Worm (Caenorhabditis elegans): ENCODE measurements around the gene cnc-6.

DNA sequence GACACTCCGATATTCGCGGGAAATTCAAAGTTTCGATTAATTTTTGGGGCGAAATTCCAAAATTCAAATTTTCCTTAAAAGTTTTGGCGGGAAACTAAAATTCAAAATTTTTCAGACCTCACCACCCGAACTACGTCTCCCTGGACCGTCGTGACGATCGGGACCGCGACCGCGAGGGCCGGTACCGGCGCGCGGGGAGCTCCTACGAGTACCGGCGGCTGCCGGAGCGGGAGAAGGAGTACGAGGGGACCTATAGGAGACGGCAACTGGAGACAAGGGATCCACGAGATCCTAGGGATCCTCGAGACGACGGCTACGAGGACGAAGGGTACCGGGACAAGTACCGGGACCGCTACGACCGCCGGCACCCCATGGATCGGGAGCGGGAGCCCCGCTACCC, 41.2 kb downstream of the cnc-6 start:
- no peak for TF ChIP-seq mep-1 (tag; optimal IDR thresholded peaks at IDR 0.05)
- TF ChIP-seq nhr-76 (tag; optimal IDR thresholded peaks at IDR 0.05), result no peak
- no peak for TF ChIP-seq egl-27 (tag; optimal IDR thresholded peaks at IDR 0.05)
- TF ChIP-seq nhr-12 (tag; optimal IDR thresholded peaks at IDR 0.05), result no peak
- TF ChIP-seq lin-14 (GFP tag; optimal IDR thresholded peaks at IDR 0.05), result no peak
- TF ChIP-seq zag-1 (tag; optimal IDR thresholded peaks at IDR 0.05), result no peak
- TF ChIP-seq lsy-2 (tag; optimal IDR thresholded peaks at IDR 0.05), result no peak
- TF ChIP-seq tbx-2 (tag; optimal IDR thresholded peaks at IDR 0.05), result no peak
- no peak for TF ChIP-seq pqm-1 (tag; optimal IDR thresholded peaks at IDR 0.05)
- TF ChIP-seq C34B4.2 (tag; optimal IDR thresholded peaks at IDR 0.05), result no peak
- TF ChIP-seq nhr-28 (tag; optimal IDR thresholded peaks at IDR 0.05), result no peak
- no peak for TF ChIP-seq nhr-84 (tag; optimal IDR thresholded peaks at IDR 0.05)

Measured in whole organism, L1 larva.